Fruit fly (Drosophila melanogaster) whole organism, embryonic: ENCODE data around the gene CG4297.

Experiments used
- Aef1 ChIP-seq: fragments of 200-800 bp; sonication (Bioruptor generic); IDR thresholded peaks from 3 replicates; pipeline ENCODE4 v1.3.6; 2022; ENCODE audit warnings: missing biosample characterization, missing genetic modification characterization
- Blimp-1 ChIP-seq: fragments of 200-800 bp; sonication (Bioruptor generic); optimal IDR thresholded peaks from 3 replicates; lab custom pipeline; 2018; ENCODE audit warnings: missing biosample characterization, missing genetic modification characterization, mild to moderate bottlenecking, moderate library complexity, missing genetic modification reagents
- CG10959 ChIP-seq: fragments of 200-800 bp; sonication (Bioruptor generic); IDR thresholded peaks from 2 replicates; pipeline ENCODE4 v1.3.6; 2022; ENCODE audit warnings: missing biosample characterization, missing genetic modification characterization
- CG10979 ChIP-seq: fragments of 200-800 bp; sonication (Bioruptor generic); optimal IDR thresholded peaks from 2 replicates; lab custom pipeline; 2018; ENCODE audit warnings: missing biosample characterization, mild to moderate bottlenecking, missing genetic modification characterization, moderate library complexity
- CG12391 ChIP-seq: fragments of 200-800 bp; sonication (Bioruptor generic); optimal IDR thresholded peaks from 3 replicates; lab custom pipeline; 2018; ENCODE audit warnings: missing biosample characterization, mild to moderate bottlenecking, missing genetic modification characterization, moderate library complexity
- CG13287 ChIP-seq: fragments of 200-800 bp; sonication (Bioruptor generic); IDR thresholded peaks from 2 replicates; pipeline ENCODE4 v1.3.6; 2022; ENCODE audit warnings: missing biosample characterization, missing genetic modification characterization; ENCODE audit not compliant: partially characterized antibody
- CG13424 ChIP-seq: fragments of 200-800 bp; sonication (Bioruptor generic); optimal IDR thresholded peaks from 2 replicates; lab custom pipeline; 2019; ENCODE audit warnings: missing biosample characterization, mild to moderate bottlenecking, missing genetic modification characterization, moderate library complexity
- CG1529 ChIP-seq: fragments of 200-800 bp; sonication (Bioruptor generic); optimal IDR thresholded peaks from 3 replicates; lab custom pipeline; 2018; ENCODE audit warnings: missing biosample characterization, missing genetic modification characterization
- CG16863 ChIP-seq: fragments of 200-800 bp; sonication (Bioruptor generic); optimal IDR thresholded peaks from 3 replicates; lab custom pipeline; 2016; ENCODE audit warnings: missing biosample characterization, missing genetic modification characterization
- CG17328 ChIP-seq: fragments of 200-800 bp; sonication (Bioruptor generic); IDR thresholded peaks from 2 replicates; pipeline ENCODE4 v1.3.6; 2022; ENCODE audit warnings: missing biosample characterization, missing genetic modification characterization
- CG17359 ChIP-seq: fragments of 200-800 bp; sonication (Bioruptor generic); optimal IDR thresholded peaks from 3 replicates; lab custom pipeline; 2018; ENCODE audit warnings: missing biosample characterization, mild to moderate bottlenecking, missing genetic modification characterization, moderate library complexity
- CG31441 ChIP-seq: fragments of 200-800 bp; sonication (Bioruptor generic); IDR thresholded peaks from 2 replicates; pipeline ENCODE4 v1.3.6; 2022; ENCODE audit warnings: missing biosample characterization, missing genetic modification characterization
- CG33557 ChIP-seq: fragments of 200-800 bp; sonication (Bioruptor generic); optimal IDR thresholded peaks from 2 replicates; lab custom pipeline; 2019; ENCODE audit warnings: missing biosample characterization, mild to moderate bottlenecking, missing genetic modification characterization, moderate library complexity
- CG4820 ChIP-seq: fragments of 200-800 bp; sonication (Bioruptor generic); optimal IDR thresholded peaks from 3 replicates; lab custom pipeline; 2016; ENCODE audit warnings: missing biosample characterization, missing genetic modification characterization
- CG5245 ChIP-seq: fragments of 200-800 bp; sonication (Bioruptor generic); optimal IDR thresholded peaks from 3 replicates; lab custom pipeline; 2016; ENCODE audit warnings: missing biosample characterization, missing genetic modification characterization
- CG8924 ChIP-seq: fragments of 200-800 bp; optimal IDR thresholded peaks from 3 replicates; lab custom pipeline; 2019; ENCODE audit warnings: missing biosample characterization, mild to moderate bottlenecking, missing genetic modification characterization, moderate library complexity
- CG9215 ChIP-seq: fragments of 200-800 bp; sonication (Bioruptor generic); IDR thresholded peaks from 2 replicates; pipeline ENCODE4 v1.3.6; 2022; ENCODE audit warnings: missing biosample characterization, missing genetic modification characterization
- D19A ChIP-seq: fragments of 200-800 bp; optimal IDR thresholded peaks from 3 replicates; lab custom pipeline; 2019; ENCODE audit warnings: missing biosample characterization, mild to moderate bottlenecking, missing genetic modification characterization, moderate library complexity
- D19B ChIP-seq: fragments of 200-800 bp; sonication (Bioruptor generic); optimal IDR thresholded peaks from 2 replicates; lab custom pipeline; 2017; ENCODE audit warnings: missing biosample characterization, mild to moderate bottlenecking, missing genetic modification characterization
- Deaf1 ChIP-seq: fragments of 200-800 bp; optimal IDR thresholded peaks from 3 replicates; lab custom pipeline; 2019; ENCODE audit warnings: missing biosample characterization, mild to moderate bottlenecking, missing genetic modification characterization, moderate library complexity
- HLH54F ChIP-seq: fragments of 200-800 bp; sonication (Bioruptor generic); optimal IDR thresholded peaks from 3 replicates; lab custom pipeline; 2016; ENCODE audit warnings: missing biosample characterization, missing genetic modification characterization
- Hr51 ChIP-seq, 2 experiments: fragments of 200-800 bp; sonication (Bioruptor generic); optimal IDR thresholded peaks; 2 replicates in 1 of 2; 3 replicates in 1 of 2; lab custom pipeline; 2016 to 2018; ENCODE audit warnings: missing biosample characterization in 2 of 2, missing genetic modification characterization in 2 of 2, mild to moderate bottlenecking in 1 of 2, moderate library complexity in 1 of 2
- Mes4 ChIP-seq: fragments of 200-800 bp; sonication (Bioruptor generic); optimal IDR thresholded peaks from 2 replicates; lab custom pipeline; 2016; ENCODE audit warnings: missing biosample characterization, missing genetic modification characterization
- NK7.1 ChIP-seq: fragments of 200-800 bp; sonication (Bioruptor generic); optimal IDR thresholded peaks from 3 replicates; lab custom pipeline; 2016; ENCODE audit warnings: missing biosample characterization, missing genetic modification characterization
- Nf-YC ChIP-seq: fragments of 200-800 bp; optimal IDR thresholded peaks from 3 replicates; lab custom pipeline; 2019; ENCODE audit warnings: missing biosample characterization, mild to moderate bottlenecking, missing genetic modification characterization, moderate library complexity
- NfI ChIP-seq: fragments of 200-800 bp; sonication (Bioruptor generic); optimal IDR thresholded peaks from 3 replicates; lab custom pipeline; 2018; ENCODE audit warnings: missing biosample characterization, mild to moderate bottlenecking, missing genetic modification characterization, moderate library complexity
- Optix ChIP-seq: fragments of 200-800 bp; sonication (Bioruptor generic); IDR thresholded peaks from 3 replicates; pipeline ENCODE4 v1.3.6; 2022; ENCODE audit warnings: missing biosample characterization, missing genetic modification characterization
- Pdp1 ChIP-seq, 2 experiments: fragments of 200-800 bp; sonication (Bioruptor generic); optimal IDR thresholded peaks; 3 replicates each; lab custom pipeline; 2016; ENCODE audit warnings: missing biosample characterization in 2 of 2, missing genetic modification characterization in 2 of 2, mild to moderate bottlenecking in 1 of 2, moderate library complexity in 1 of 2
- Ptx1 ChIP-seq: fragments of 200-800 bp; sonication (Bioruptor generic); IDR thresholded peaks from 2 replicates; pipeline ENCODE4 v1.3.6; 2022; ENCODE audit warnings: missing biosample characterization, missing genetic modification characterization
- Rfx ChIP-seq: fragments of 200-800 bp; sonication (Bioruptor generic); IDR thresholded peaks from 2 replicates; pipeline ENCODE4 v1.3.6; 2022; ENCODE audit warnings: missing biosample characterization, missing genetic modification characterization
- Scr ChIP-seq: fragments of 200-800 bp; sonication (Bioruptor generic); IDR thresholded peaks from 2 replicates; pipeline ENCODE4 v1.3.6; 2022; ENCODE audit warnings: missing biosample characterization, missing genetic modification characterization; ENCODE audit not compliant: partially characterized antibody
- Trl ChIP-seq, 3 experiments: fragments of >200 bp in 2 of 3; fragments of 200-800 bp in 1 of 3; sonication (Bioruptor generic) in 1 of 3; optimal IDR thresholded peaks; 2 replicates in 1 of 3; 3 replicates in 2 of 3; lab custom pipeline; 2016 to 2017; ENCODE audit warnings: missing biosample characterization in 1 of 3, missing genetic modification characterization in 1 of 3
- Xrp1 ChIP-seq: fragments of 200-800 bp; sonication (Bioruptor generic); IDR thresholded peaks from 2 replicates; pipeline ENCODE4 v1.3.6; 2022; ENCODE audit warnings: missing biosample characterization, missing genetic modification characterization
- abd-A ChIP-seq: fragments of 200-800 bp; sonication (Bioruptor generic); optimal IDR thresholded peaks from 3 replicates; lab custom pipeline; 2019; ENCODE audit warnings: missing biosample characterization, mild to moderate bottlenecking, missing genetic modification characterization, moderate library complexity
- amos ChIP-seq: fragments of 200-800 bp; sonication (Bioruptor generic); IDR thresholded peaks from 2 replicates; pipeline ENCODE4 v1.3.6; 2022; ENCODE audit warnings: missing biosample characterization, missing genetic modification characterization; ENCODE audit not compliant: partially characterized antibody
- ap ChIP-seq: fragments of 200-800 bp; sonication (Bioruptor generic); IDR thresholded peaks from 2 replicates; pipeline ENCODE4 v1.3.6; 2022; ENCODE audit warnings: missing biosample characterization, missing genetic modification characterization
- az2 ChIP-seq: fragments of 200-800 bp; sonication (Bioruptor generic); optimal IDR thresholded peaks from 3 replicates; lab custom pipeline; 2016; ENCODE audit warnings: missing biosample characterization, missing genetic modification characterization
- bcd ChIP-seq: fragments of 200-800 bp; sonication (Bioruptor generic); optimal IDR thresholded peaks from 2 replicates; lab custom pipeline; 2017; ENCODE audit warnings: missing biosample characterization, mild to moderate bottlenecking, missing genetic modification characterization
- dpn ChIP-seq, 2 experiments: fragments of 200-800 bp; sonication (Bioruptor generic); optimal IDR thresholded peaks; 3 replicates each; lab custom pipeline; 2016; ENCODE audit warnings: missing biosample characterization in 2 of 2, missing genetic modification characterization in 2 of 2
- gem ChIP-seq: fragments of 200-800 bp; sonication (Bioruptor generic); optimal IDR thresholded peaks from 2 replicates; lab custom pipeline; 2019; ENCODE audit warnings: missing biosample characterization, mild to moderate bottlenecking, missing genetic modification characterization, moderate library complexity
- grau ChIP-seq: fragments of 200-800 bp; optimal IDR thresholded peaks from 3 replicates; lab custom pipeline; 2019; ENCODE audit warnings: missing biosample characterization, mild to moderate bottlenecking, missing genetic modification characterization, moderate library complexity
- lilli ChIP-seq: fragments of 200-800 bp; sonication (Bioruptor generic); optimal IDR thresholded peaks from 3 replicates; lab custom pipeline; 2016; ENCODE audit warnings: missing biosample characterization, missing genetic modification characterization
- nmo ChIP-seq: fragments of 200-800 bp; sonication (Bioruptor generic); optimal IDR thresholded peaks from 2 replicates; lab custom pipeline; 2018; ENCODE audit warnings: missing biosample characterization, mild to moderate bottlenecking, missing genetic modification characterization, moderate library complexity
- pum ChIP-seq: fragments of 200-800 bp; sonication (Bioruptor generic); optimal IDR thresholded peaks from 2 replicates; lab custom pipeline; 2016; ENCODE audit warnings: missing biosample characterization, missing genetic modification characterization
- rib ChIP-seq: fragments of 200-800 bp; sonication (Bioruptor generic); IDR thresholded peaks from 2 replicates; pipeline ENCODE4 v1.3.6; 2022; ENCODE audit warnings: missing biosample characterization, missing genetic modification characterization
- row ChIP-seq: fragments of 200-800 bp; sonication (Bioruptor generic); IDR thresholded peaks from 3 replicates; pipeline ENCODE4 v1.3.6; 2022; ENCODE audit warnings: missing biosample characterization, missing genetic modification characterization
- seq ChIP-seq: fragments of 200-800 bp; sonication (Bioruptor generic); IDR thresholded peaks from 2 replicates; pipeline ENCODE4 v1.3.6; 2022; ENCODE audit warnings: missing biosample characterization, missing genetic modification characterization
- slbo ChIP-seq: fragments of 200-800 bp; sonication (Bioruptor generic); IDR thresholded peaks from 2 replicates; pipeline ENCODE4 v1.3.6; 2022; ENCODE audit warnings: missing biosample characterization, missing genetic modification characterization
- stc ChIP-seq: fragments of 200-800 bp; sonication (Bioruptor generic); IDR thresholded peaks from 2 replicates; pipeline ENCODE4 v1.3.6; 2022; ENCODE audit warnings: missing biosample characterization, missing genetic modification characterization
- tgo ChIP-seq: fragments of 200-800 bp; sonication (Bioruptor generic); IDR thresholded peaks from 3 replicates; pipeline ENCODE4 v1.3.6; 2022; ENCODE audit warnings: missing biosample characterization, missing genetic modification characterization

Gene CG4297

DNA sequence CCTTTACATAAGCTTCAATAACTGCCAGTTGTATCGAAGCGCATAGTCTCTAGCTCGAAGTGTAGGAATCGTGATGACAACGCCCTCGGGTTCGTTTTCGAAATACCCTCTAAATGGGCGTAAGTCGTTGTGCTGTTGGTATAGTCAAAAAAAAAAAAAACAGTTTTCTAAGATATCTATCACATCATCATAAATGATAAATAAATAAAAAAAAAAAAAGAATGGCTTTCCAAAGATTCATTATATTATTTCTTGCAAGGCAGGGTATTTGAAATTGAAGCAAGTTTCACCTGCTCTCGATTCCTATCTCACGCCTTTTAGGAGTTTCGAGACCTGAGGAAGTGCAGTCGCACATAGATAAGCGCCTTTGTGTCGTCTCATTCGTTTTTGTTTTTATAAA is 21.3 kb upstream of the CG4297 start (continued):
- peak; percentile 11 for TF ChIP-seq D19B (GFP tag; lab: Kevin White, UChicago)
- 0 out of 2 replicates have a peak, but pooled peaks have one; percentile 12 for TF ChIP-seq Xrp1
- TF ChIP-seq Blimp-1 (GFP tag; lab: Kevin White, UChicago), result peak; percentile 19
- TF ChIP-seq CG9215 (GFP tag; lab: Robert Waterston, UW), result no peak
- no peak for TF ChIP-seq CG10959 (GFP tag; lab: Robert Waterston, UW)
- TF ChIP-seq bcd, result peak; percentile 2
- TF ChIP-seq Scr, result no peak
- TF ChIP-seq Mes4 (GFP tag; lab: Kevin White, UChicago), result peak; percentile 6
- TF ChIP-seq nmo (GFP tag; lab: Kevin White, UChicago), result peak; percentile 59
- no peak for TF ChIP-seq Trl (optimal IDR thresholded peaks at IDR 0.05; lab: Kevin White, UChicago)
- peak; percentile 13 for TF ChIP-seq Trl (GFP tag; optimal IDR thresholded peaks at IDR 0.05; lab: Kevin White, UChicago)
- no peak for TF ChIP-seq CG13287 (GFP tag; lab: Robert Waterston, UW)
- peak; percentile 92 for TF ChIP-seq D19A (tag; lab: Kevin White, UChicago)
- TF ChIP-seq Rfx (GFP tag; lab: Robert Waterston, UW), result 0 out of 2 replicates have a peak, but pooled peaks have one; percentile 13
- TF ChIP-seq Deaf1 (tag; lab: Kevin White, UChicago), result peak; percentile 14
- peak; percentile 49 for TF ChIP-seq CG17328 (GFP tag; lab: Robert Waterston, UW)
- peak; percentile 34 for TF ChIP-seq grau (tag; lab: Kevin White, UChicago)
- no peak for TF ChIP-seq CG31441 (GFP tag; lab: Robert Waterston, UW)
- no peak for TF ChIP-seq ap (GFP tag; lab: Robert Waterston, UW)
- no peak for TF ChIP-seq rib (GFP tag; lab: Robert Waterston, UW)
- peak; percentile 69 for TF ChIP-seq row (GFP tag; lab: Robert Waterston, UW)
- TF ChIP-seq CG4820 (GFP tag; lab: Kevin White, UChicago), result peak; percentile 59
- TF ChIP-seq Ptx1 (GFP tag; lab: Robert Waterston, UW), result peak; percentile 75
- TF ChIP-seq abd-A (tag; lab: Kevin White, UChicago), result no peak
- peak; percentile 21 for TF ChIP-seq CG17359 (tag; lab: Kevin White, UChicago)
- TF ChIP-seq gem (tag; lab: Kevin White, UChicago), result peak; percentile 65
- peak; percentile 19 for TF ChIP-seq CG1529 (GFP tag; lab: Kevin White, UChicago)
- TF ChIP-seq Optix (GFP tag; lab: Robert Waterston, UW), result 0 out of 3 replicates have a peak, but pooled peaks have one; percentile 39
- TF ChIP-seq dpn (GFP tag; optimal IDR thresholded peaks at IDR 0.05; lab: Kevin White, UChicago), result peak in 1 of 2 experiments; percentile 38
- TF ChIP-seq CG10979, result peak; percentile 20
- TF ChIP-seq CG13424, result peak; percentile 0
- no peak for TF ChIP-seq Nf-YC (tag; lab: Kevin White, UChicago)
- peak; percentile 4 for TF ChIP-seq pum (GFP tag; lab: Kevin White, UChicago)
- peak; percentile 25; the same call in 1 of the 2 replicates for TF ChIP-seq slbo (GFP tag; lab: Robert Waterston, UW)
- no peak for TF ChIP-seq NK7.1
- no peak for TF ChIP-seq CG33557 (GFP tag; lab: Kevin White, UChicago)
- TF ChIP-seq tgo, result peak; percentile 63
- 0 out of 2 replicates have a peak, but pooled peaks have one; percentile 37 for TF ChIP-seq seq (GFP tag; lab: Robert Waterston, UW)
- TF ChIP-seq CG12391 (tag; lab: Kevin White, UChicago), result peak; percentile 49
- TF ChIP-seq CG16863 (GFP tag; lab: Kevin White, UChicago), result peak; percentile 32
- TF ChIP-seq Pdp1 (GFP tag; optimal IDR thresholded peaks at IDR 0.05; lab: Kevin White, UChicago), result peak in 1 of 2 experiments; percentile 30
- TF ChIP-seq amos (GFP tag; lab: Robert Waterston, UW), result no peak
- 0 out of 2 replicates have a peak, but pooled peaks have one; percentile 16 for TF ChIP-seq stc
- peak; percentile 7 for TF ChIP-seq CG5245 (GFP tag; lab: Kevin White, UChicago)
- no peak for TF ChIP-seq HLH54F (GFP tag; lab: Kevin White, UChicago)
- peak in 1 of 2 experiments; percentile 46 for TF ChIP-seq Hr51 (GFP tag; optimal IDR thresholded peaks at IDR 0.05; lab: Kevin White, UChicago)
- TF ChIP-seq Aef1 (GFP tag; lab: Robert Waterston, UW), result peak; percentile 40; the same call in 1 of the 3 replicates
- peak; percentile 33 for TF ChIP-seq CG8924 (tag; lab: Kevin White, UChicago)
- TF ChIP-seq lilli (GFP tag; lab: Kevin White, UChicago), result peak; percentile 40
- TF ChIP-seq NfI (GFP tag; lab: Kevin White, UChicago), result no peak
- peak; percentile 53 for TF ChIP-seq az2 (GFP tag; lab: Kevin White, UChicago)
